Fruit fly (Drosophila melanogaster) whole organism, larva: ENCODE data around the gene kug.

Experiments used
- noc ChIP-seq: fragments of 200-800 bp; sonication (Bioruptor generic); optimal IDR thresholded peaks from 3 replicates; lab custom pipeline; 2019; ENCODE audit warnings: missing biosample characterization, mild to moderate bottlenecking, missing genetic modification characterization, moderate library complexity

Gene kug

dm6 chr3L:20002482-20003234 lies 2.4 kb upstream of the kug start, which contains the start of gene CG7668:
Gene CG7668 (plus strand): TSS chr3L:20002736.
- peak; percentile 88 for TF ChIP-seq noc (tag; lab: Kevin White, UChicago)

DNA sequence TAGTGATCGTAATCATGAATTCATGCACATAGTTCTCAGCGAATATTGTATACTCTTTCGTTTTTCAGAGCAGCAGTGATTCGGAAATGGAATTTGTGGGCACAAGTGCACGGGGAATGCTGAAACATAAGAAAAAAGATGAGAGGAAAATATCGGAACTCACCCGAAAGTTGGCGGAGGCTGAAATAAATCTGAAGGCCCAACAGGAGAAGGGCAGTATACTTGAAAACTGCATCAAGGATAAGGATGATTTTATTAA lies 1.9 kb upstream of the kug start:
- TF ChIP-seq noc (tag; lab: Kevin White, UChicago), result no peak

- TF ChIP-seq noc (tag; lab: Kevin White, UChicago), result no peak
Observed at dm6 chr3L:20004442-20004869, 645 bp upstream of the kug start.

dm6 chr3L:20006269-20007265 lies 1.5 kb downstream of the kug start:
- TF ChIP-seq noc (tag; lab: Kevin White, UChicago), result no peak

DNA sequence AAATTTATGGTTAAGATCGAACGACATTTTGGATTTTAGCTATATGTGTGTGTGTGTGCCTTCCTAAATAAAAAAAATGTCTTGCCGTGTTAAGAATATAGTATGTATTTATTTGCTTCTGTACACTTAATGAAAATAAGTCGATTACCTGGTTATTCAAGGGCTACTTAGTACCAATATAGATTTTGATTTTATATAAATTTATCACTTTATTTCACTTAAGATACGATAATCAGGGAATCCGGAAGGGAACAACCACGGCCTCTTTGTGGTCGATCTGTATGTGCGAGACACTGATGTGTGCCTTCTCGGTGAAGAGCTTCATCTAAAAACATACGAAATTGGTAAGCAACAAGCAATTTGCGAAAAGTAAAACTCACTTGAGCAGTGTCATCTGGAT lies 22.6 kb downstream of the kug start, which contains the start of gene CG14183:
Gene CG14183 (minus strand): TSS at position 101 of the 400 bp plus-strand sequence.
- TF ChIP-seq noc (tag; lab: Kevin White, UChicago), result no peak

DNA sequence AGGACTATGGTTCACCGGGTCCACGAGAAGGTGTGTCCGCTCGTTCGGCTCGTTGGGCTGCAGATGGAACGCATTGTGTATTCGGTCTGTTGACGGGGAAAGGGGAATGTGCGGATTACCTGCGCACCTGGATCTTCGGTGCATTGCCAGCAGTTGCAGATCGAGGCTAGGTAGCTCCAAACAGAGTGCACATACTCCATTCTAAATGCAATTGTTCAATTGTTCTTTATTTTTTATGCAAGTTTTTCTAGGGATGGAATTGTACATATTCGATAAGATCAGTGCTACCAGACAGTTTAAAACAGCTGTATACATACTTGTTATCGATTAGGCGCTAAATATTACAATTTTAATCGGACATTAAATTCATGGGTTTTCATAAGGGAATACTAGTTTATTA lies 23.7 kb downstream of the kug start, which contains the start of gene Lamtor1:
Gene Lamtor1 (minus strand): TSS at position 268 of the 400 bp plus-strand sequence.
- TF ChIP-seq noc (tag; lab: Kevin White, UChicago), result no peak

dm6 chr3L:20036610-20037009 lies 31.5 kb downstream of the kug start:
- no peak for TF ChIP-seq noc (tag; lab: Kevin White, UChicago)

DNA sequence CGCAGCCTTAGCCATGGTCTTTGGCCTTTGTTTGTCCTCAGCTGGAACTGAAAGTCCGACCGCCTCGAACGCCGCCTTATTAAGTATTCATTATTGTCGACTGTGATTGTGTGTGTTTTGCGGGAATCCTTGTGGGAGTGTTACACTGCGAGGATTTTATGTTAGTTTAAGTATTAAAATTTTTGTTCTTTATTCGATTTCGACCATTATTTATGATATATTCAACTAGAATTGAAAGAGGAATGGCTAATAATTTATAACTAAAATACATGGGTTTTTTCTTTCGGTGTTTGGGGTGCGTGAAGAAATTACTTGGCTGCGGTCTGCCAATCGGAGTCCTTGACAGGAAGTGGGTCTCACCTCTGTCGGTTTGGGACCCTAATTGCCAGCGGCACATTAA lies 57.4 kb downstream of the kug start:
- no peak for TF ChIP-seq noc (tag; lab: Kevin White, UChicago)
